Fruit fly (Drosophila melanogaster): ENCODE results near the gene trus.

dm6 chr3R:12454492-12454891 is 1.9 kb upstream of the trus start:
- no peak for TF ChIP-seq psq (optimal IDR thresholded peaks at IDR 0.05)
- TF ChIP-seq Dll (optimal IDR thresholded peaks at IDR 0.05), result no peak
- TF ChIP-seq CG8478 (optimal IDR thresholded peaks at IDR 0.05), result no peak
- no peak for TF ChIP-seq pan (optimal IDR thresholded peaks at IDR 0.05)

All from whole organism.